Worm (Caenorhabditis elegans) whole organism, midembryonic: ENCODE measurements around the gene nfm-1.

Experiments
- T22C8.4 ChIP-seq: fragments of 200-800 bp; sonication (Bioruptor generic); IDR thresholded peaks from 2 replicates; pipeline ENCODE4 v1.3.6; 2022; ENCODE audit warnings: missing genetic modification characterization, missing compliant biosample characterization
- cog-1 ChIP-seq: sonication (generic microtip); optimal IDR thresholded peaks from 2 replicates; lab custom pipeline; 2016; ENCODE audit warnings: missing genetic modification characterization, missing compliant biosample characterization
- flt-1 ChIP-seq: fragments of 200-800 bp; sonication (Bioruptor generic); IDR thresholded peaks from 2 replicates; pipeline ENCODE4 v1.3.6; 2022; ENCODE audit warnings: missing genetic modification characterization, missing compliant biosample characterization
- med-1 ChIP-seq: sonication (generic microtip); optimal IDR thresholded peaks from 2 replicates; lab custom pipeline; 2017; ENCODE audit warnings: missing genetic modification characterization, mild to moderate bottlenecking, missing compliant biosample characterization, antibody characterized with exemption, missing genetic modification reagents; ENCODE audit not compliant: insufficient read depth
- ref-1 ChIP-seq: fragments of 200-800 bp; sonication (Bioruptor generic); conservative IDR thresholded peaks from 2 replicates; pipeline ENCODE4 v1.3.6; 2022; ENCODE audit warnings: missing genetic modification reagents, missing genetic modification characterization, missing compliant biosample characterization

DNA sequence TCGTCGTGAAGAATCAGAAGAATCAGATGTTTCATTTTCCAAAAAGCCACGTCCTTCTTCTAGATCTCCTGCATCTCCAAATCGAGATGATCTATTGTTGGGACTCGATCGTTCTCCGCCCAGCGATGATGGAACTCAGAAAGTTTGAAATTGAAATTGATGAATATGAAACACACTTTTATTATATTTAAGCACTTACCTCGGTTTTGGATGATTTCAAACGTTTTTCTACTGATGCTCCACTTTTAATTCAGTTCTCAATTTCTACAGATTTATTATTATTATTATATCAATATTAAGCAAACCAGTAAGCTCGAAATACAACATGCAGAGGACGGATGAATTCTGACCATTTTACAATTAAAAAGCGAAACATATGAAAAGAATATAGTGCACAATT lies 4.7 kb upstream of the nfm-1 start:
- TF ChIP-seq ref-1 (no peak), T22C8.4 (no peak), flt-1 (GFP tag; lab: Robert Waterston, UW) (no peak), med-1 (GFP tag; lab: Kevin White, UChicago) (no peak), cog-1 (tag; lab: Kevin White, UChicago) (no peak)
